Worm (Caenorhabditis elegans) whole organism, L4 larva: ENCODE data around the gene C47E8.11.

Source experiments
- F10B5.3 ChIP-seq: sonication (generic microtip); optimal IDR thresholded peaks from 2 replicates; lab custom pipeline; 2016; ENCODE audit warnings: mild to moderate bottlenecking, missing genetic modification characterization, missing compliant biosample characterization
- F26F4.8 ChIP-seq: fragments of 200-800 bp; sonication (Bioruptor generic); conservative IDR thresholded peaks from 2 replicates; pipeline ENCODE4 v1.3.6; 2022; ENCODE audit warnings: missing genetic modification characterization, missing compliant biosample characterization
- F44E2.7 ChIP-seq: fragments of 200-800 bp; sonication (Bioruptor generic); IDR thresholded peaks from 2 replicates; pipeline ENCODE4 v2.1.2; 2022; ENCODE audit warnings: missing genetic modification characterization, missing compliant biosample characterization
- T20F7.1 ChIP-seq: fragments of 200-800 bp; sonication (Bioruptor generic); optimal IDR thresholded peaks from 2 replicates; lab custom pipeline; 2018; ENCODE audit warnings: mild to moderate bottlenecking, missing genetic modification characterization, missing compliant biosample characterization
- T26A8.4 ChIP-seq: fragments of 200-800 bp; sonication (Bioruptor generic); IDR thresholded peaks from 2 replicates; pipeline ENCODE4 v1.3.6; 2022; ENCODE audit warnings: missing genetic modification characterization, missing compliant biosample characterization
- Y48G9A.11 ChIP-seq: fragments of 200-800 bp; sonication (Bioruptor generic); IDR thresholded peaks from 2 replicates; pipeline ENCODE4 v1.3.6; 2022; ENCODE audit warnings: missing genetic modification reagents, missing genetic modification characterization, missing compliant biosample characterization
- Y5F2A.4 ChIP-seq: fragments of 200-800 bp; sonication (Bioruptor generic); optimal IDR thresholded peaks from 2 replicates; lab custom pipeline; 2018; ENCODE audit warnings: mild to moderate bottlenecking, missing genetic modification characterization, missing compliant biosample characterization
- Y75B8A.6 ChIP-seq: fragments of 200-800 bp; sonication (Bioruptor generic); IDR thresholded peaks from 2 replicates; pipeline ENCODE4 v1.3.6; 2022; ENCODE audit warnings: missing genetic modification reagents, missing genetic modification characterization, missing compliant biosample characterization
- ZK546.5 ChIP-seq, 2 experiments: sonication (generic microtip); optimal IDR thresholded peaks; 2 replicates each; lab custom pipeline; 2017; ENCODE audit warnings: missing biosample characterization in 2 of 2, missing genetic modification characterization in 2 of 2
- ceh-20 ChIP-seq: fragments of 200-800 bp; sonication (Bioruptor generic); IDR thresholded peaks from 2 replicates; pipeline ENCODE4 v1.3.6; 2022; ENCODE audit warnings: missing genetic modification reagents, missing genetic modification characterization, missing compliant biosample characterization
- ceh-28 ChIP-seq: fragments of 150-350 bp; optimal IDR thresholded peaks from 2 replicates; lab custom pipeline; 2014; ENCODE audit warnings: missing biosample characterization, missing genetic modification reagents, missing genetic modification characterization
- ceh-32 ChIP-seq: sonication (generic microtip); optimal IDR thresholded peaks from 2 replicates; lab custom pipeline; 2016; ENCODE audit warnings: mild to moderate bottlenecking, missing genetic modification characterization, missing compliant biosample characterization; ENCODE audit not compliant: poor library complexity
- ceh-44 ChIP-seq: fragments of 200-800 bp; sonication (Bioruptor generic); IDR thresholded peaks from 2 replicates; pipeline ENCODE4 v1.3.6; 2022; ENCODE audit warnings: missing genetic modification reagents, missing genetic modification characterization, missing compliant biosample characterization
- fkh-10 ChIP-seq: fragments of 150-350 bp; optimal IDR thresholded peaks from 2 replicates; lab custom pipeline; 2014; ENCODE audit warnings: missing biosample characterization, missing genetic modification reagents, missing genetic modification characterization
- hlh-30 ChIP-seq: sonication (generic microtip); optimal IDR thresholded peaks from 2 replicates; lab custom pipeline; 2017; ENCODE audit warnings: antibody characterized with exemption, mild to moderate bottlenecking, missing genetic modification characterization, missing compliant biosample characterization; ENCODE audit not compliant: insufficient read depth
- lin-1 ChIP-seq: fragments of 200-800 bp; sonication (Bioruptor generic); IDR thresholded peaks from 2 replicates; pipeline ENCODE4 v1.3.6; 2022; ENCODE audit warnings: missing genetic modification reagents, missing genetic modification characterization, missing compliant biosample characterization
- lin-15B ChIP-seq: fragments of 150-350 bp; sonication (generic microtip); optimal IDR thresholded peaks from 3 replicates; lab custom pipeline; 2014; ENCODE audit warnings: missing biosample characterization, missing genetic modification characterization
- lin-29 ChIP-seq: fragments of 200-800 bp; sonication (Bioruptor generic); IDR thresholded peaks from 2 replicates; pipeline ENCODE4 v1.3.6; 2022; ENCODE audit warnings: missing genetic modification reagents, missing genetic modification characterization, missing compliant biosample characterization
- lin-39 ChIP-seq: fragments of 150-350 bp; optimal IDR thresholded peaks from 2 replicates; lab custom pipeline; 2014; ENCODE audit warnings: missing biosample characterization, missing genetic modification reagents, missing genetic modification characterization
- lir-3 ChIP-seq: sonication (generic microtip); optimal IDR thresholded peaks from 2 replicates; lab custom pipeline; 2016; ENCODE audit warnings: mild to moderate bottlenecking, missing genetic modification characterization, missing compliant biosample characterization
- lsy-2 ChIP-seq, 2 experiments: fragments of 150-350 bp in 1 of 2; sonication (generic microtip) in 1 of 2; optimal IDR thresholded peaks; 2 replicates each; lab custom pipeline; 2014 to 2017; ENCODE audit warnings: missing biosample characterization in 2 of 2, missing genetic modification characterization in 2 of 2
- madf-5 ChIP-seq, 2 experiments: fragments of 200-800 bp; sonication (Bioruptor generic); IDR thresholded peaks; 2 replicates each; pipeline ENCODE4 v1.3.6; 2022; ENCODE audit warnings: missing compliant biosample characterization in 2 of 2, missing genetic modification characterization in 2 of 2
- mdt-29 ChIP-seq: fragments of 200-800 bp; sonication (Bioruptor generic); IDR thresholded peaks from 2 replicates; pipeline ENCODE4 v1.3.6; 2022; ENCODE audit warnings: missing genetic modification reagents, missing genetic modification characterization, missing compliant biosample characterization
- mep-1 ChIP-seq: fragments of 150-350 bp; sonication (generic microtip); optimal IDR thresholded peaks from 3 replicates; lab custom pipeline; 2014; ENCODE audit warnings: missing biosample characterization, missing genetic modification characterization
- nhr-10 ChIP-seq: fragments of 150-350 bp; optimal IDR thresholded peaks from 2 replicates; lab custom pipeline; 2014; ENCODE audit warnings: missing biosample characterization, missing genetic modification characterization
- nhr-102 ChIP-seq: sonication (generic microtip); optimal IDR thresholded peaks from 2 replicates; lab custom pipeline; 2016; ENCODE audit warnings: mild to moderate bottlenecking, missing genetic modification characterization, moderate library complexity, missing compliant biosample characterization
- nhr-237 ChIP-seq: sonication (generic microtip); optimal IDR thresholded peaks from 2 replicates; lab custom pipeline; 2017; ENCODE audit warnings: missing biosample characterization, missing genetic modification characterization
- nhr-25 ChIP-seq: sonication (generic microtip); optimal IDR thresholded peaks from 2 replicates; lab custom pipeline; 2017; ENCODE audit warnings: missing genetic modification characterization, mild to moderate bottlenecking, missing compliant biosample characterization, antibody characterized with exemption, moderate library complexity, borderline replicate concordance; ENCODE audit not compliant: insufficient read depth
- nhr-28 ChIP-seq: fragments of 150-350 bp; optimal IDR thresholded peaks from 2 replicates; lab custom pipeline; 2014; ENCODE audit warnings: missing biosample characterization, missing genetic modification characterization
- nhr-42 ChIP-seq: fragments of 200-800 bp; sonication (Bioruptor generic); IDR thresholded peaks from 2 replicates; pipeline ENCODE4 v1.3.6; 2022; ENCODE audit warnings: missing genetic modification characterization, missing compliant biosample characterization
- nhr-6 ChIP-seq: fragments of 150-350 bp; optimal IDR thresholded peaks from 2 replicates; lab custom pipeline; 2014; ENCODE audit warnings: missing biosample characterization, missing genetic modification characterization
- nhr-76 ChIP-seq: fragments of 150-350 bp; optimal IDR thresholded peaks from 2 replicates; lab custom pipeline; 2014; ENCODE audit warnings: missing biosample characterization, missing genetic modification characterization
- pha-4 ChIP-seq, 2 experiments: fragments of 150-350 bp in 1 of 2; fragments of 200-800 bp in 1 of 2; sonication (Bioruptor generic) in 1 of 2; IDR thresholded peaks in 1 of 2; optimal IDR thresholded peaks in 1 of 2; 2 replicates each; pipeline versions ENCODE4 v1.3.6 to Lab custom; 2014 to 2022; ENCODE audit warnings: missing genetic modification characterization in 2 of 2, missing genetic modification reagents in 2 of 2, missing biosample characterization in 1 of 2, missing compliant biosample characterization in 1 of 2
- php-3 ChIP-seq: fragments of 200-800 bp; sonication (Bioruptor generic); IDR thresholded peaks from 2 replicates; pipeline ENCODE4 v1.3.6; 2022; ENCODE audit warnings: missing genetic modification reagents, missing genetic modification characterization, missing compliant biosample characterization
- pqm-1 ChIP-seq: sonication (generic microtip); optimal IDR thresholded peaks from 2 replicates; lab custom pipeline; 2017; ENCODE audit warnings: missing biosample characterization, missing genetic modification characterization
- saeg-2 ChIP-seq: fragments of 200-800 bp; sonication (Bioruptor generic); IDR thresholded peaks from 2 replicates; pipeline ENCODE4 v1.3.6; 2022; ENCODE audit warnings: missing genetic modification reagents, missing genetic modification characterization, missing compliant biosample characterization
- set-16 ChIP-seq: fragments of 200-800 bp; sonication (Bioruptor generic); IDR thresholded peaks from 2 replicates; pipeline ENCODE4 v1.3.6; 2022; ENCODE audit warnings: missing genetic modification reagents, missing genetic modification characterization, missing compliant biosample characterization
- skn-1 ChIP-seq: fragments of 150-350 bp; optimal IDR thresholded peaks from 2 replicates; lab custom pipeline; 2014; ENCODE audit warnings: missing biosample characterization, missing genetic modification characterization
- snpc-1.2 ChIP-seq: fragments of 200-800 bp; sonication (Bioruptor generic); IDR thresholded peaks from 2 replicates; pipeline ENCODE4 v1.3.6; 2022; ENCODE audit warnings: missing genetic modification reagents, missing genetic modification characterization, missing compliant biosample characterization
- tag-97 ChIP-seq: fragments of 200-800 bp; sonication (Bioruptor generic); IDR thresholded peaks from 2 replicates; pipeline ENCODE4 v1.3.6; 2022; ENCODE audit warnings: missing genetic modification characterization, missing compliant biosample characterization
- unc-130 ChIP-seq: sonication (generic microtip); optimal IDR thresholded peaks from 2 replicates; lab custom pipeline; 2016; ENCODE audit warnings: missing genetic modification reagents, missing genetic modification characterization, missing compliant biosample characterization
- unc-62 ChIP-seq, 3 experiments: fragments of 150-350 bp in 1 of 3; sonication (generic microtip); optimal IDR thresholded peaks in 2 of 3; peaks in 1 of 3; 1 replicate in 1 of 3; 2 replicates in 2 of 3; lab custom pipeline; 2014 to 2017; ENCODE audit warnings: missing biosample characterization in 3 of 3, missing genetic modification characterization in 3 of 3, missing genetic modification reagents in 3 of 3, missing genotype in 1 of 3
- zag-1 ChIP-seq: fragments of 150-350 bp; optimal IDR thresholded peaks from 2 replicates; lab custom pipeline; 2014; ENCODE audit warnings: missing biosample characterization, missing genetic modification characterization
- zfp-2 ChIP-seq: sonication (generic microtip); optimal IDR thresholded peaks from 2 replicates; lab custom pipeline; 2016; ENCODE audit warnings: mild to moderate bottlenecking, missing genetic modification characterization, missing compliant biosample characterization
- zfp-3 ChIP-seq: fragments of 200-800 bp; sonication (Bioruptor generic); conservative IDR thresholded peaks from 2 replicates; pipeline ENCODE4 v1.3.6; 2022; ENCODE audit warnings: missing genetic modification reagents, missing genetic modification characterization, missing compliant biosample characterization

C47E8.11 gene

ce11 chrV:14685435-14686058 lies 2.9 kb upstream of the C47E8.11 start, which contains the start of gene C47E8.4 (continued):
- TF ChIP-seq php-3 (GFP tag; lab: Robert Waterston, UW) (peak; percentile 89), lin-1 (peak; percentile 89), pqm-1 (tag; lab: Kevin White, UChicago) (peak; percentile 26), snpc-1.2 (GFP tag; lab: Robert Waterston, UW) (peak; percentile 68), zfp-2 (tag; lab: Kevin White, UChicago) (peak; percentile 64), ceh-20 (GFP tag; lab: Robert Waterston, UW) (peak; percentile 98)

ce11 chrV:14686231-14687105 lies 1.9 kb upstream of the C47E8.11 start:
- TF ChIP-seq nhr-28 (tag; lab: Kevin White, UChicago) (no peak), lir-3 (no peak), ceh-28 (no peak), madf-5 (GFP tag; IDR thresholded peaks at IDR 0.05; lab: Robert Waterston, UW) (no peak; a peak in 1 of 4 replicates), ceh-32 (tag; lab: Kevin White, UChicago) (no peak), lin-15B (tag; lab: Kevin White, UChicago) (no peak), mdt-29 (GFP tag; lab: Robert Waterston, UW) (no peak), skn-1 (no peak), unc-62 (GFP tag; optimal IDR thresholded peaks at IDR 0.05 in 1 of 2; lab: Kevin White, UChicago) (peak in 1 of 2 experiments; percentile 97), unc-62 (tag; optimal IDR thresholded peaks at IDR 0.05; lab: Kevin White, UChicago) (no peak), lin-29 (no peak), tag-97 (GFP tag; lab: Robert Waterston, UW) (no peak), nhr-42 (no peak), mep-1 (tag; lab: Kevin White, UChicago) (peak; percentile 27), ceh-44 (GFP tag; lab: Robert Waterston, UW) (no peak), F44E2.7 (GFP tag; lab: Robert Waterston, UW) (no peak), lin-39 (tag; lab: Kevin White, UChicago) (no peak), ZK546.5 (tag; optimal IDR thresholded peaks at IDR 0.05; lab: Kevin White, UChicago) (no peak), T26A8.4 (GFP tag; lab: Robert Waterston, UW) (no peak), hlh-30 (tag; lab: Kevin White, UChicago) (no peak), nhr-6 (no peak), saeg-2 (GFP tag; lab: Robert Waterston, UW) (no peak), nhr-237 (tag; lab: Kevin White, UChicago) (no peak), F10B5.3 (no peak), Y5F2A.4 (GFP tag; lab: Kevin White, UChicago) (no peak), set-16 (GFP tag; lab: Robert Waterston, UW) (peak; percentile 21; the same call in 1 of the 2 replicates), zfp-3 (GFP tag; lab: Robert Waterston, UW) (no peak), Y48G9A.11 (no peak), nhr-10 (no peak), pha-4 (GFP tag; IDR thresholded peaks at IDR 0.05; lab: Robert Waterston, UW) (peak; percentile 24; the same call in 1 of the 2 replicates), pha-4 (tag; optimal IDR thresholded peaks at IDR 0.05; lab: Kevin White, UChicago) (no peak), lsy-2 (tag; optimal IDR thresholded peaks at IDR 0.05; lab: Kevin White, UChicago) (peak in 1 of 2 experiments; percentile 9), Y75B8A.6 (GFP tag; lab: Robert Waterston, UW) (no peak), nhr-76 (tag; lab: Kevin White, UChicago) (no peak), F26F4.8 (GFP tag; lab: Robert Waterston, UW) (no peak), fkh-10 (GFP tag; lab: Kevin White, UChicago) (no peak), zag-1 (tag; lab: Kevin White, UChicago) (no peak), nhr-25 (no peak), T20F7.1 (no peak), snpc-1.2 (GFP tag; lab: Robert Waterston, UW) (peak; percentile 44; the same call in 1 of the 2 replicates), unc-130 (no peak), nhr-102 (no peak)
